Worm (Caenorhabditis elegans): ENCODE measurements around the gene str-87.

Gene str-87

ce11 chrV:8949873-8950272 is 38.1 kb downstream of the str-87 start:
- no peak for TF ChIP-seq ama-1 (optimal IDR thresholded peaks at IDR 0.05)
- TF ChIP-seq fos-1 (tag; optimal IDR thresholded peaks at IDR 0.05): no peak
- no peak for TF ChIP-seq lin-39 (tag; optimal IDR thresholded peaks at IDR 0.05)
- TF ChIP-seq nhr-6 (tag; optimal IDR thresholded peaks at IDR 0.05): no peak
- TF ChIP-seq C34F6.9 (tag; optimal IDR thresholded peaks at IDR 0.05): no peak
- no peak for TF ChIP-seq sem-4 (tag; optimal IDR thresholded peaks at IDR 0.05)
- no peak for TF ChIP-seq ceh-82 (tag; optimal IDR thresholded peaks at IDR 0.05)
- TF ChIP-seq F13H6.1 (tag; optimal IDR thresholded peaks at IDR 0.05): no peak
- TF ChIP-seq alr-1 (tag; optimal IDR thresholded peaks at IDR 0.05): no peak
- TF ChIP-seq elt-1 (tag; optimal IDR thresholded peaks at IDR 0.05): no peak
- TF ChIP-seq nhr-21 (tag; optimal IDR thresholded peaks at IDR 0.05): no peak
- no peak for TF ChIP-seq nhr-10 (tag; optimal IDR thresholded peaks at IDR 0.05)
- TF ChIP-seq ZK546.5 (tag; optimal IDR thresholded peaks at IDR 0.05): no peak
- no peak for TF ChIP-seq egl-27 (tag; optimal IDR thresholded peaks at IDR 0.05)
- TF ChIP-seq sma-3 (GFP tag; optimal IDR thresholded peaks at IDR 0.05): no peak
- no peak for TF ChIP-seq dmd-4 (tag; optimal IDR thresholded peaks at IDR 0.05)
- TF ChIP-seq ztf-1 (GFP tag; conservative IDR thresholded peaks at IDR 0.05): no peak
- no peak for TF ChIP-seq mab-5 (tag; optimal IDR thresholded peaks at IDR 0.05)

- TF ChIP-seq zag-1 (tag; optimal IDR thresholded peaks at IDR 0.05): no peak
- TF ChIP-seq nhr-12 (tag; optimal IDR thresholded peaks at IDR 0.05): no peak
- TF ChIP-seq ztf-4 (tag; optimal IDR thresholded peaks at IDR 0.05): no peak
- no peak for TF ChIP-seq nhr-10 (tag; optimal IDR thresholded peaks at IDR 0.05)
- no peak for TF ChIP-seq lin-11 (tag; optimal IDR thresholded peaks at IDR 0.05)
- no peak for TF ChIP-seq nhr-25 (tag; optimal IDR thresholded peaks at IDR 0.05)
- no peak for TF ChIP-seq nhr-6 (tag; optimal IDR thresholded peaks at IDR 0.05)
- no peak for TF ChIP-seq alr-1 (tag; optimal IDR thresholded peaks at IDR 0.05)
- no peak for TF ChIP-seq dmd-4 (tag; optimal IDR thresholded peaks at IDR 0.05)
- no peak for TF ChIP-seq lsy-2 (tag; optimal IDR thresholded peaks at IDR 0.05)
- no peak for TF ChIP-seq ZK546.5 (tag; optimal IDR thresholded peaks at IDR 0.05)
- no peak for TF ChIP-seq unc-55 (GFP tag; optimal IDR thresholded peaks at IDR 0.05)
- no peak for TF ChIP-seq mdl-1 (tag; optimal IDR thresholded peaks at IDR 0.05)
These were observed 39.0 kb downstream of the str-87 start for ce11 chrV:8948996-8949395.

DNA sequence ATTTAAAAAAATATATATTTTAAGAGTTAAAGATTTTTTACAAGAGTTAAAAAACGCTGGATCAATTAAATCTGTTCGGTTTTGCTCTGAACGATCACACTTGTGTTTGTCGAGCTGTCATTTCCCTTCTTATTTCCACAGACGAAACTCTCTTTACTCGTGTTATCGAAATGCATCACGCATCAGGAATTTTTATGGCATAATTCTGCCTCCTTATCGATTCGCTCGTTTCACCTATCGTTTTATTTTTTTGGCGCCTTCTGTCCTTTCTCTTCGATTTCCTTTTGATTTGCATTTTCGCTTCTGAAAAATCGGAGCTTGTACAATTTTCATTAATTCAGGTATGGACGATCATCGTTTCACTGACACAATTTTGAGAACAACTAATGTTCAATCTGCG is 39.6 kb downstream of the str-87 start:
- no peak for TF ChIP-seq ama-1 (optimal IDR thresholded peaks at IDR 0.05)
- TF ChIP-seq fos-1 (tag; optimal IDR thresholded peaks at IDR 0.05): peak; percentile 66

ce11 chrV:8947499-8947898 is 40.5 kb downstream of the str-87 start, which contains the start of gene gck-1:
Gene gck-1, plus strand, starts transcription at chrV:8947799.
- TF ChIP-seq crh-2 (tag; optimal IDR thresholded peaks at IDR 0.05) (no peak), lin-13 (GFP tag; optimal IDR thresholded peaks at IDR 0.05) (no peak), ztf-11 (tag; optimal IDR thresholded peaks at IDR 0.05) (no peak), nhr-77 (tag; optimal IDR thresholded peaks at IDR 0.05) (no peak)

- no peak for TF ChIP-seq unc-62 (GFP tag; optimal IDR thresholded peaks at IDR 0.05)
- no peak for TF ChIP-seq mdl-1 (tag; optimal IDR thresholded peaks at IDR 0.05)
- TF ChIP-seq Y55F3AM.14 (GFP tag; optimal IDR thresholded peaks at IDR 0.05): no peak
- TF ChIP-seq skn-1 (tag; optimal IDR thresholded peaks at IDR 0.05): no peak
- no peak for TF ChIP-seq nhr-11 (tag; optimal IDR thresholded peaks at IDR 0.05)
- no peak for TF ChIP-seq ztf-4 (tag; optimal IDR thresholded peaks at IDR 0.05)
- TF ChIP-seq gmeb-1 (tag; optimal IDR thresholded peaks at IDR 0.05): no peak
- TF ChIP-seq nhr-77 (tag; optimal IDR thresholded peaks at IDR 0.05): no peak
- no peak for TF ChIP-seq aly-2 (tag; optimal IDR thresholded peaks at IDR 0.05)
- TF ChIP-seq lin-11 (tag; optimal IDR thresholded peaks at IDR 0.05): no peak
- TF ChIP-seq nhr-12 (tag; optimal IDR thresholded peaks at IDR 0.05): no peak
- TF ChIP-seq ceh-82 (tag; optimal IDR thresholded peaks at IDR 0.05): no peak
- no peak for TF ChIP-seq unc-55 (GFP tag; optimal IDR thresholded peaks at IDR 0.05)
- no peak for TF ChIP-seq nhr-21 (tag; optimal IDR thresholded peaks at IDR 0.05)
- TF ChIP-seq fos-1 (tag; optimal IDR thresholded peaks at IDR 0.05): no peak
- no peak for TF ChIP-seq blmp-1 (tag; optimal IDR thresholded peaks at IDR 0.05; ENCODE audit: insufficient read depth)
- TF ChIP-seq elt-3 (tag; optimal IDR thresholded peaks at IDR 0.05): no peak
These were observed 41.9 kb downstream of the str-87 start for ce11 chrV:8946142-8946541.
